Worm (Caenorhabditis elegans) whole organism, early embryonic: ENCODE data around the gene C02B8.12.

ENCODE experiments used
- B0310.2 ChIP-seq: sonication (generic microtip); optimal IDR thresholded peaks from 2 replicates; lab custom pipeline; 2016; ENCODE audit warnings: mild to moderate bottlenecking, missing genetic modification characterization, missing compliant biosample characterization
- F13C5.2 ChIP-seq: sonication (generic microtip); optimal IDR thresholded peaks from 2 replicates; lab custom pipeline; 2017; ENCODE audit warnings: mild to moderate bottlenecking, missing genetic modification characterization, inconsistent platforms, missing compliant biosample characterization
- aly-1 ChIP-seq: sonication (generic microtip); optimal IDR thresholded peaks from 2 replicates; lab custom pipeline; 2016; ENCODE audit warnings: missing genetic modification characterization, missing compliant biosample characterization
- ama-1 ChIP-seq: fragments of 150-350 bp; optimal IDR thresholded peaks from 2 replicates; lab custom pipeline; 2014
- ceh-13 ChIP-seq: fragments of 200-800 bp; sonication (Bioruptor generic); optimal IDR thresholded peaks from 2 replicates; lab custom pipeline; 2018; ENCODE audit warnings: mild to moderate bottlenecking, missing genetic modification characterization, missing compliant biosample characterization
- ceh-36 ChIP-seq: sonication (generic microtip); optimal IDR thresholded peaks from 2 replicates; lab custom pipeline; 2016; ENCODE audit warnings: missing genetic modification characterization, inconsistent platforms, missing compliant biosample characterization
- ets-7 ChIP-seq: sonication (generic microtip); optimal IDR thresholded peaks from 2 replicates; lab custom pipeline; 2016; ENCODE audit warnings: missing genotype, missing genetic modification characterization, missing compliant biosample characterization
- flt-1 ChIP-seq: fragments of 200-800 bp; sonication (Bioruptor generic); IDR thresholded peaks from 2 replicates; pipeline ENCODE4 v1.3.6; 2022; ENCODE audit warnings: missing genetic modification characterization, missing compliant biosample characterization
- hmbx-1 ChIP-seq: sonication (generic microtip); optimal IDR thresholded peaks from 2 replicates; lab custom pipeline; 2016; ENCODE audit warnings: mild to moderate bottlenecking, missing genetic modification characterization, missing compliant biosample characterization
- hmg-4 ChIP-seq: fragments of 200-800 bp; sonication (Bioruptor generic); optimal IDR thresholded peaks from 2 replicates; lab custom pipeline; 2018; ENCODE audit warnings: mild to moderate bottlenecking, missing genetic modification characterization, missing compliant biosample characterization
- hnd-1 ChIP-seq: sonication (generic microtip); optimal IDR thresholded peaks from 2 replicates; lab custom pipeline; 2016; ENCODE audit warnings: missing genetic modification characterization, missing compliant biosample characterization
- pes-1 ChIP-seq: fragments of 200-800 bp; sonication (Bioruptor generic); IDR thresholded peaks from 2 replicates; pipeline ENCODE4 v1.3.6; 2022; ENCODE audit warnings: missing genetic modification reagents, missing genetic modification characterization, missing compliant biosample characterization
- scrt-1 ChIP-seq: fragments of 200-800 bp; sonication (Bioruptor generic); IDR thresholded peaks from 2 replicates; pipeline ENCODE4 v1.3.6; 2022; ENCODE audit warnings: missing genetic modification characterization, missing compliant biosample characterization
- sea-1 ChIP-seq: fragments of 200-800 bp; sonication (Bioruptor generic); conservative IDR thresholded peaks from 2 replicates; pipeline ENCODE4 v1.3.6; 2022; ENCODE audit warnings: missing genetic modification characterization, missing compliant biosample characterization
- tbx-11 ChIP-seq: fragments of 200-800 bp; sonication (Bioruptor generic); IDR thresholded peaks from 2 replicates; pipeline ENCODE4 v1.3.6; 2022; ENCODE audit warnings: missing genetic modification characterization, missing compliant biosample characterization
- tbx-37 ChIP-seq: fragments of 200-800 bp; sonication (Bioruptor generic); conservative IDR thresholded peaks from 2 replicates; pipeline ENCODE4 v1.3.6; 2022; ENCODE audit warnings: missing genetic modification reagents, missing genetic modification characterization, missing compliant biosample characterization
- tra-4 ChIP-seq: sonication (generic microtip); optimal IDR thresholded peaks from 2 replicates; lab custom pipeline; 2017; ENCODE audit warnings: missing genetic modification characterization, missing compliant biosample characterization

The C02B8.12 gene

ce11 chrX:8123194-8123593, at the start of gene C02B8.12:
Gene C02B8.12, minus strand, starts transcription at chrX:8123368.
- TF ChIP-seq scrt-1 (no peak), ets-7 (no peak), hnd-1 (tag; lab: Kevin White, UChicago) (no peak), ceh-13 (GFP tag; lab: Kevin White, UChicago) (no peak), pes-1 (GFP tag; lab: Robert Waterston, UW) (no peak), aly-1 (tag; lab: Kevin White, UChicago) (no peak), flt-1 (GFP tag; lab: Robert Waterston, UW) (no peak), F13C5.2 (no peak), hmg-4 (GFP tag; lab: Kevin White, UChicago) (no peak), tbx-37 (no peak), B0310.2 (tag; lab: Kevin White, UChicago) (no peak), tbx-11 (GFP tag; lab: Robert Waterston, UW) (no peak), sea-1 (GFP tag; lab: Robert Waterston, UW) (no peak)

- TF ChIP-seq sea-1 (GFP tag; lab: Robert Waterston, UW) (no peak), ceh-13 (GFP tag; lab: Kevin White, UChicago) (no peak), ceh-36 (tag; lab: Kevin White, UChicago) (no peak), ama-1 (no peak), flt-1 (GFP tag; lab: Robert Waterston, UW) (no peak), aly-1 (tag; lab: Kevin White, UChicago) (no peak), tbx-37 (no peak), hnd-1 (tag; lab: Kevin White, UChicago) (no peak), F13C5.2 (no peak), B0310.2 (tag; lab: Kevin White, UChicago) (no peak), tbx-11 (GFP tag; lab: Robert Waterston, UW) (no peak), scrt-1 (no peak), hmbx-1 (tag; lab: Kevin White, UChicago) (no peak)
Observed at ce11 chrX:8169534-8169933, 46.4 kb upstream of the C02B8.12 start, which contains the start of gene C17H11.2. Gene C17H11.2, plus strand, starts transcription at chrX:8169930.

- TF ChIP-seq ama-1 (no peak), aly-1 (tag; lab: Kevin White, UChicago) (peak; percentile 3), F13C5.2 (no peak), hmg-4 (GFP tag; lab: Kevin White, UChicago) (peak; percentile 64)
Observed at ce11 chrX:8163555-8163954, 40.4 kb upstream of the C02B8.12 start.

DNA sequence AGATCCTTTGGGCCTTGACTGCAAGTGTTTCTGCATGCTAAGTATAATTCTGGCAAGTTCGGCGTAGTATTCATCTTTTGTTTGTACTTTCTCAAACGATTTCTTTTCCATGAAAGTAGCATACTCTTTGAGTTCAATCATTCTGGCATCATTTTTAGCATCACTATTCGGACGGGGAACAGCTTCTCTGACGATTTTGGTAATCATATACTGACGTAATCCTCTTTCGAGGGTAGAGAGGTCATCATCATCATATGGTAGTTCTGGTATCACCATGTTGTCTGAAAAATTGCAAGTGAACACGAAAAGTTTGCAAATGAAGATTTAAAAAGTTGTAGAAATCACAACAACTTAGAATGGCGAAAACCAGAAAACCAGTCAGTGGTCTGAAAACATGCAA, 39.6 kb upstream of the C02B8.12 start, which contains the start of gene F22F1.3:
F22F1.3 (minus strand) TSS at position 281 of the 400 bp plus-strand sequence.
- TF ChIP-seq tbx-11 (GFP tag; lab: Robert Waterston, UW) (no peak), ceh-36 (tag; lab: Kevin White, UChicago) (no peak)

DNA sequence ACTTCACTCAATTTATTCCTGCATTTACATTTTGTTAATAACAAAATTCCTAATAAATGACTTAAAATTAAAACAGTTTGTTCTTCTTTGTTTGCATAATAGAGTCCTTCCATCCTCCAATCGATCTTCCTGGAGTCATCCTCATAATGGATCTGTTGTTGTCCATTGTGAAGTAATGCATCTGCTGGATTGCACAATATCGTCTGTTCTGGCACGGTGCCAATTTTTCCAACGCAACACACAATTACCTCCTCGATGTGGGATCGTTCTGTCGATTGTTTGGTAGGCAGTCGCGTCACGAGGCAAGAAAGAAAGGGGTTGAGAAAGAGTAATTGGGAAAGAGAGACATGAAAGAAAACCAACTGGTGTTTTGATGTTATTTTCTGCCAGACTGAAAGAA, 36.8 kb upstream of the C02B8.12 start:
- TF ChIP-seq pes-1 (GFP tag; lab: Robert Waterston, UW) (no peak), ama-1 (peak; percentile 86), hnd-1 (tag; lab: Kevin White, UChicago) (no peak), scrt-1 (no peak), tbx-37 (no peak), sea-1 (GFP tag; lab: Robert Waterston, UW) (0 out of 2 replicates have a peak, but pooled peaks have one; percentile 16)

DNA sequence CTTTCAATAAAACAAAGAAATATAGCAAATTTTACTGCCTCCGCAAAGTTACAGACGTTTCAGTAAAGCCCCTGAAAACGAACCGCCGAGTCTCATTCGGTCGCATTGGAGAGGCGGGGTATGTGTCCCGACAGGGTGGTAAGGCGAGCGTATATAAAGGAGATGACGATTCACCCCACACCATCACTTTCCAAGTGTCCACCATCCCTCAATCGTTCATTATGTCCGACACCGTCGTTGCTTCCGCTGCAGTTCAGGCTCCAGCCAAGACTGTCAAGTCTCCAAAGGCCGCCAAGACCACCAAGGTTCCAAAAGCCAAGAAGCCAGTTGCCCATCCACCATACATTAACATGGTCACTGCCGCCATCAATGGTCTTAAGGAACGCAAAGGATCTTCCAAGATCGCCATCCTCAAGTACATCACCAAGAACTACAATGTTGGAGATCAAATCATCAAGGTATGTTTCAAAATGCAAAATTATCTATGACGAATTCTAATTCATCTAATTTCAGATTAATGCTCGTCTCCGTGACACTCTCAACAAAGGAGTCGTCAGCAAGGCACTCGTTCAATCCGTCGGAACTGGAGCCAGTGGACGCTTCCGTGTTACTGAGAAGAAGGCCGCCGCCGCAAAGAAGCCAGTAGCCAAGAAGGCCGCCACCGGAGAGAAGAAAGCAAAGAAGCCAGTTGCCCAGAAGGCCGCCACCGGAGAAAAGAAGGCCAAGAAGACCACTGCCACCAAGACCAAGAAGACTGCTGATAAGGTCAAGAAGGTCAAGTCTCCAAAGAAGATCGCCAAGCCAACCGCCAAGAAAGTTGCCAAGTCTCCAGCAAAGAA, 36.0 kb upstream of the C02B8.12 start, which contains the start of gene hil-3:
hil-3 (plus strand) TSS at position 195 of the 839 bp plus-strand sequence.
- TF ChIP-seq F13C5.2 (peak; percentile 3), B0310.2 (tag; lab: Kevin White, UChicago) (peak; percentile 69), ama-1 (peak; percentile 97), hmbx-1 (tag; lab: Kevin White, UChicago) (no peak), ceh-13 (GFP tag; lab: Kevin White, UChicago) (no peak), hmg-4 (GFP tag; lab: Kevin White, UChicago) (peak; percentile 54), scrt-1 (0 out of 2 replicates have a peak, but pooled peaks have one; percentile 14), sea-1 (GFP tag; lab: Robert Waterston, UW) (peak; percentile 81), tbx-11 (GFP tag; lab: Robert Waterston, UW) (0 out of 2 replicates have a peak, but pooled peaks have one; percentile 37), aly-1 (tag; lab: Kevin White, UChicago) (peak; percentile 21), ceh-36 (tag; lab: Kevin White, UChicago) (peak; percentile 55), ets-7 (no peak), hnd-1 (tag; lab: Kevin White, UChicago) (no peak), pes-1 (GFP tag; lab: Robert Waterston, UW) (peak; percentile 42; the same call in 1 of the 2 replicates), tra-4 (tag; lab: Kevin White, UChicago) (no peak), tbx-37 (0 out of 2 replicates have a peak, but pooled peaks have one; percentile 19), flt-1 (GFP tag; lab: Robert Waterston, UW) (no peak)

ce11 chrX:8157132-8157531, 34.0 kb upstream of the C02B8.12 start:
- TF ChIP-seq pes-1 (GFP tag; lab: Robert Waterston, UW), result peak; percentile 31; the same call in 1 of the 2 replicates
- TF ChIP-seq ceh-13 (GFP tag; lab: Kevin White, UChicago), result no peak
- TF ChIP-seq flt-1 (GFP tag; lab: Robert Waterston, UW), result peak; percentile 59; the same call in 1 of the 2 replicates
- TF ChIP-seq hmg-4 (GFP tag; lab: Kevin White, UChicago), result peak; percentile 73
- TF ChIP-seq sea-1 (GFP tag; lab: Robert Waterston, UW), result peak; percentile 65; the same call in 1 of the 2 replicates
